Fruit fly (Drosophila melanogaster): Measurements from ENCODE around the gene Ddrgk1.

Ddrgk1 gene

dm6 chr3R:21206802-21207238 lies 8.1 kb upstream of the Ddrgk1 start (continued):
- TF ChIP-seq vfl (GFP tag; optimal IDR thresholded peaks at IDR 0.05) (no peak), CG3281 (GFP tag; optimal IDR thresholded peaks at IDR 0.05) (no peak), danr (GFP tag; IDR thresholded peaks at IDR 0.05) (no peak), CG31365 (tag; optimal IDR thresholded peaks at IDR 0.05) (no peak), CG15696 (tag; optimal IDR thresholded peaks at IDR 0.05) (no peak), disco-r (GFP tag; optimal IDR thresholded peaks at IDR 0.05) (no peak), her (GFP tag; optimal IDR thresholded peaks at IDR 0.05) (no peak), ftz-f1 (GFP tag; optimal IDR thresholded peaks at IDR 0.05) (peak; percentile 56), CG2120 (GFP tag; optimal IDR thresholded peaks at IDR 0.05) (no peak), CG17385 (GFP tag; optimal IDR thresholded peaks at IDR 0.05) (no peak), CG14441 (GFP tag; IDR thresholded peaks at IDR 0.05) (peak; percentile 67), CG6683 (GFP tag; optimal IDR thresholded peaks at IDR 0.05) (no peak), Xbp1 (GFP tag; optimal IDR thresholded peaks at IDR 0.05) (no peak), pho (GFP tag; optimal IDR thresholded peaks at IDR 0.05) (no peak), Gug (GFP tag; IDR thresholded peaks at IDR 0.05) (no peak), CG4707 (GFP tag; optimal IDR thresholded peaks at IDR 0.05) (no peak), tll (GFP tag; optimal IDR thresholded peaks at IDR 0.05) (no peak), eyg (GFP tag; optimal IDR thresholded peaks at IDR 0.05) (no peak), CG8388 (GFP tag; optimal IDR thresholded peaks at IDR 0.05) (no peak), Ets97D (GFP tag; optimal IDR thresholded peaks at IDR 0.05) (no peak), CG8290 (GFP tag; optimal IDR thresholded peaks at IDR 0.05) (no peak), CG8290 (tag; optimal IDR thresholded peaks at IDR 0.05) (peak in 1 of 2 experiments; percentile 12), CG1647 (GFP tag; optimal IDR thresholded peaks at IDR 0.05) (no peak), luna (GFP tag; optimal IDR thresholded peaks at IDR 0.05) (no peak), CG14050 (GFP tag; IDR thresholded peaks at IDR 0.05) (no peak), hth (optimal IDR thresholded peaks at IDR 0.05) (no peak), CG5180 (GFP tag; optimal IDR thresholded peaks at IDR 0.05) (no peak), psq (GFP tag; optimal IDR thresholded peaks at IDR 0.05) (no peak), CG30403 (GFP tag; optimal IDR thresholded peaks at IDR 0.05) (no peak), Rfx (GFP tag; IDR thresholded peaks at IDR 0.05) (peak; percentile 35; the same call in 1 of the 2 replicates), dati (GFP tag; IDR thresholded peaks at IDR 0.05) (no peak), aop (GFP tag; IDR thresholded peaks at IDR 0.05) (no peak), kah (GFP tag; optimal IDR thresholded peaks at IDR 0.05) (no peak), cas (GFP tag; IDR thresholded peaks at IDR 0.05) (no peak), CG32767 (GFP tag; IDR thresholded peaks at IDR 0.05) (no peak), HmgZ (tag; optimal IDR thresholded peaks at IDR 0.05) (peak; percentile 9), CG13775 (GFP tag; optimal IDR thresholded peaks at IDR 0.05) (no peak), fd3F (GFP tag; optimal IDR thresholded peaks at IDR 0.05) (no peak), CG33213 (GFP tag; optimal IDR thresholded peaks at IDR 0.05) (no peak), CG7556 (GFP tag; optimal IDR thresholded peaks at IDR 0.05) (no peak), CG10209 (GFP tag; optimal IDR thresholded peaks at IDR 0.05) (no peak), CG2199 (GFP tag; IDR thresholded peaks at IDR 0.05) (0 out of 3 replicates have a peak, but pooled peaks have one; percentile 39), exex (tag; optimal IDR thresholded peaks at IDR 0.05) (peak; percentile 86), lov (optimal IDR thresholded peaks at IDR 0.05) (no peak), lov (GFP tag; IDR thresholded peaks at IDR 0.05) (no peak), Lhr (GFP tag; optimal IDR thresholded peaks at IDR 0.05) (no peak), zen (tag; optimal IDR thresholded peaks at IDR 0.05) (no peak), CG9609 (GFP tag; optimal IDR thresholded peaks at IDR 0.05) (no peak), lilli (GFP tag; optimal IDR thresholded peaks at IDR 0.05) (no peak), ERR (GFP tag; optimal IDR thresholded peaks at IDR 0.05) (no peak), salm (tag; optimal IDR thresholded peaks at IDR 0.05) (no peak), fd102C (GFP tag; optimal IDR thresholded peaks at IDR 0.05) (no peak), CG7963 (GFP tag; IDR thresholded peaks at IDR 0.05; ENCODE audit: partially characterized antibody) (no peak)
